Worm (Caenorhabditis elegans) whole organism, young adult: ENCODE results near the gene T02G5.7.

Experiments used
- B0261.1 ChIP-seq: sonication (generic microtip); optimal IDR thresholded peaks from 2 replicates; lab custom pipeline; 2016; ENCODE audit warnings: mild to moderate bottlenecking, missing genetic modification characterization, moderate library complexity, missing compliant biosample characterization
- D2030.7 ChIP-seq: fragments of 200-800 bp; sonication (Bioruptor generic); IDR thresholded peaks from 2 replicates; pipeline ENCODE4 v1.3.6; 2022; ENCODE audit warnings: missing genetic modification reagents, missing genetic modification characterization, missing compliant biosample characterization
- F23B12.7 ChIP-seq: sonication (generic microtip); optimal IDR thresholded peaks from 2 replicates; lab custom pipeline; 2017; ENCODE audit warnings: missing genetic modification characterization, mild to moderate bottlenecking, missing compliant biosample characterization, antibody characterized with exemption, moderate library complexity; ENCODE audit not compliant: insufficient read depth
- F33H1.4 ChIP-seq: fragments of 200-800 bp; sonication (Bioruptor generic); IDR thresholded peaks from 2 replicates; pipeline ENCODE4 v1.3.6; 2022; ENCODE audit warnings: missing genetic modification reagents, missing genetic modification characterization, missing compliant biosample characterization
- F37B4.10 ChIP-seq: fragments of 200-800 bp; sonication (Bioruptor generic); IDR thresholded peaks from 2 replicates; pipeline ENCODE4 v1.3.6; 2022; ENCODE audit warnings: missing genetic modification characterization, missing compliant biosample characterization
- F39B2.1 ChIP-seq: fragments of 200-800 bp; sonication (Bioruptor generic); IDR thresholded peaks from 2 replicates; pipeline ENCODE4 v1.3.6; 2022; ENCODE audit warnings: missing genetic modification reagents, missing genetic modification characterization, missing compliant biosample characterization
- F57A8.1 ChIP-seq: fragments of 200-800 bp; sonication (Bioruptor generic); optimal IDR thresholded peaks from 2 replicates; lab custom pipeline; 2018; ENCODE audit warnings: mild to moderate bottlenecking, missing genetic modification characterization, moderate library complexity, missing compliant biosample characterization
- Y53F4B.3 ChIP-seq: fragments of 200-800 bp; sonication (Bioruptor generic); IDR thresholded peaks from 2 replicates; pipeline ENCODE4 v1.3.6; 2022; ENCODE audit warnings: missing genetic modification reagents, missing genetic modification characterization, missing compliant biosample characterization
- Y79H2A.3 ChIP-seq: fragments of 200-800 bp; sonication (Bioruptor generic); conservative IDR thresholded peaks from 2 replicates; pipeline ENCODE4 v1.3.6; 2022; ENCODE audit warnings: missing genetic modification reagents, missing genetic modification characterization, missing compliant biosample characterization
- aptf-3 ChIP-seq: fragments of 200-800 bp; sonication (Bioruptor generic); IDR thresholded peaks from 2 replicates; pipeline ENCODE4 v1.3.6; 2022; ENCODE audit warnings: missing genetic modification characterization, missing compliant biosample characterization
- attf-5 ChIP-seq: fragments of 200-800 bp; sonication (Bioruptor generic); optimal IDR thresholded peaks from 2 replicates; lab custom pipeline; 2018; ENCODE audit warnings: mild to moderate bottlenecking, missing genetic modification characterization, missing compliant biosample characterization
- bed-2 ChIP-seq: fragments of 200-800 bp; sonication (Bioruptor generic); IDR thresholded peaks from 2 replicates; pipeline ENCODE4 v1.3.6; 2022; ENCODE audit warnings: missing genetic modification reagents, missing genetic modification characterization, missing compliant biosample characterization
- cebp-1 ChIP-seq, 2 experiments: fragments of 200-800 bp in 1 of 2; sonication (Bioruptor generic) in 1 of 2; sonication (generic microtip) in 1 of 2; IDR thresholded peaks in 1 of 2; optimal IDR thresholded peaks in 1 of 2; 2 replicates each; pipeline versions ENCODE4 v1.3.6 to Lab custom; 2017 to 2022; ENCODE audit warnings: missing compliant biosample characterization in 2 of 2, missing genetic modification characterization in 2 of 2, mild to moderate bottlenecking in 1 of 2, missing genetic modification reagents in 1 of 2, moderate library complexity in 1 of 2
- cebp-2 ChIP-seq: fragments of 200-800 bp; sonication (Bioruptor generic); IDR thresholded peaks from 2 replicates; pipeline ENCODE4 v1.3.6; 2022; ENCODE audit warnings: missing genetic modification characterization, missing compliant biosample characterization
- ceh-100 ChIP-seq: fragments of 200-800 bp; sonication (Bioruptor generic); IDR thresholded peaks from 2 replicates; pipeline ENCODE4 v1.3.6; 2022; ENCODE audit warnings: missing genetic modification reagents, missing genetic modification characterization, missing compliant biosample characterization
- ceh-27 ChIP-seq: fragments of 200-800 bp; sonication (Bioruptor generic); optimal IDR thresholded peaks from 2 replicates; lab custom pipeline; 2018; ENCODE audit warnings: mild to moderate bottlenecking, missing genetic modification characterization, moderate library complexity, missing compliant biosample characterization
- ceh-91 ChIP-seq: fragments of 200-800 bp; sonication (Bioruptor generic); IDR thresholded peaks from 2 replicates; pipeline ENCODE4 v1.3.6; 2022; ENCODE audit warnings: missing genetic modification reagents, missing genetic modification characterization, missing compliant biosample characterization
- dox-1 ChIP-seq: fragments of 200-800 bp; sonication (Bioruptor generic); IDR thresholded peaks from 2 replicates; pipeline ENCODE4 v1.3.6; 2022; ENCODE audit warnings: missing genetic modification reagents, missing genetic modification characterization, missing compliant biosample characterization
- egl-44 ChIP-seq: fragments of 200-800 bp; sonication (Bioruptor generic); IDR thresholded peaks from 2 replicates; pipeline ENCODE4 v1.3.6; 2022; ENCODE audit warnings: missing genetic modification reagents, missing genetic modification characterization, missing compliant biosample characterization
- egrh-3 ChIP-seq: fragments of 200-800 bp; sonication (Bioruptor generic); IDR thresholded peaks from 2 replicates; pipeline ENCODE4 v1.3.6; 2022; ENCODE audit warnings: missing genetic modification reagents, missing genetic modification characterization, missing compliant biosample characterization
- ekl-4 ChIP-seq: fragments of 200-800 bp; sonication (Bioruptor generic); IDR thresholded peaks from 2 replicates; pipeline ENCODE4 v1.3.6; 2022; ENCODE audit warnings: missing genetic modification reagents, missing genetic modification characterization, missing compliant biosample characterization
- hrde-1 ChIP-seq: sonication (generic microtip); optimal IDR thresholded peaks from 2 replicates; lab custom pipeline; 2016; ENCODE audit warnings: missing genetic modification characterization, mild to moderate bottlenecking, missing compliant biosample characterization, moderate library complexity, missing genotype, missing genetic modification reagents, borderline replicate concordance
- hsf-1 ChIP-seq: fragments of 200-800 bp; sonication (Bioruptor generic); IDR thresholded peaks from 2 replicates; pipeline ENCODE4 v1.3.6; 2022; ENCODE audit warnings: missing genetic modification reagents, missing genetic modification characterization, missing compliant biosample characterization
- lin-26 ChIP-seq: fragments of 200-800 bp; sonication (Bioruptor generic); IDR thresholded peaks from 2 replicates; pipeline ENCODE4 v1.3.6; 2022; ENCODE audit warnings: missing genetic modification reagents, missing genetic modification characterization, missing compliant biosample characterization
- lin-35 ChIP-seq, 3 experiments: fragments of 150-350 bp in 2 of 3; sonication (generic microtip) in 1 of 3; optimal IDR thresholded peaks; 2 replicates each; lab custom pipeline; 2014 to 2018; ENCODE audit warnings: missing biosample characterization in 3 of 3, missing genetic modification characterization in 3 of 3, missing genetic modification reagents in 3 of 3
- lin-54 ChIP-seq: fragments of 200-800 bp; sonication (Bioruptor generic); optimal IDR thresholded peaks from 2 replicates; lab custom pipeline; 2018; ENCODE audit warnings: mild to moderate bottlenecking, missing genetic modification characterization, missing compliant biosample characterization
- lsl-1 ChIP-seq: fragments of 200-800 bp; sonication (Bioruptor generic); optimal IDR thresholded peaks from 2 replicates; lab custom pipeline; 2018; ENCODE audit warnings: mild to moderate bottlenecking, missing genetic modification characterization, moderate library complexity, missing compliant biosample characterization
- madf-10 ChIP-seq: sonication (generic microtip); optimal IDR thresholded peaks from 2 replicates; lab custom pipeline; 2016; ENCODE audit warnings: mild to moderate bottlenecking, missing genetic modification characterization, missing compliant biosample characterization
- madf-3 ChIP-seq: fragments of 200-800 bp; sonication (Bioruptor generic); IDR thresholded peaks from 2 replicates; pipeline ENCODE4 v1.3.6; 2022; ENCODE audit warnings: missing genetic modification reagents, missing genetic modification characterization, missing compliant biosample characterization
- madf-8 ChIP-seq: fragments of 200-800 bp; sonication (Bioruptor generic); conservative IDR thresholded peaks from 2 replicates; pipeline ENCODE4 v1.3.6; 2022; ENCODE audit warnings: missing genetic modification reagents, missing genetic modification characterization, missing compliant biosample characterization
- nfyb-1 ChIP-seq: fragments of 200-800 bp; sonication (Bioruptor generic); IDR thresholded peaks from 2 replicates; pipeline ENCODE4 v1.3.6; 2022; ENCODE audit warnings: missing genetic modification reagents, missing genetic modification characterization, missing compliant biosample characterization
- nhr-179 ChIP-seq: sonication (generic microtip); optimal IDR thresholded peaks from 2 replicates; lab custom pipeline; 2016; ENCODE audit warnings: mild to moderate bottlenecking, missing genetic modification characterization, missing compliant biosample characterization
- nhr-90 ChIP-seq: sonication (generic microtip); optimal IDR thresholded peaks from 2 replicates; lab custom pipeline; 2016; ENCODE audit warnings: missing genotype, mild to moderate bottlenecking, missing genetic modification characterization, missing compliant biosample characterization
- pbrm-1 ChIP-seq: fragments of 200-800 bp; sonication (Bioruptor generic); IDR thresholded peaks from 2 replicates; pipeline ENCODE4 v1.3.6; 2022; ENCODE audit warnings: missing genetic modification reagents, missing genetic modification characterization, missing compliant biosample characterization
- rpc-1 ChIP-seq, 2 experiments: fragments of 150-350 bp in 1 of 2; sonication (generic microtip) in 1 of 2; optimal IDR thresholded peaks; 2 replicates each; lab custom pipeline; 2014 to 2018; ENCODE audit warnings: missing biosample characterization in 1 of 2, missing genetic modification characterization in 1 of 2, missing genetic modification reagents in 1 of 2, missing genotype in 1 of 2
- sea-2 ChIP-seq: fragments of 200-800 bp; sonication (Bioruptor generic); IDR thresholded peaks from 2 replicates; pipeline ENCODE4 v1.3.6; 2022; ENCODE audit warnings: missing genetic modification characterization, missing compliant biosample characterization
- snpc-3.4 ChIP-seq: sonication (generic microtip); optimal IDR thresholded peaks from 2 replicates; lab custom pipeline; 2017; ENCODE audit warnings: missing genetic modification characterization, mild to moderate bottlenecking, missing compliant biosample characterization, antibody characterized with exemption, moderate library complexity, missing genotype, missing genetic modification reagents
- snpc-4 ChIP-seq, 5 experiments: fragments of 150-350 bp in 1 of 5; sonication (generic microtip) in 4 of 5; optimal IDR thresholded peaks; 2 replicates each; lab custom pipeline; 2014 to 2018; ENCODE audit warnings: missing genetic modification characterization in 5 of 5, missing biosample characterization in 3 of 5, antibody characterized with exemption in 2 of 5, mild to moderate bottlenecking in 2 of 5, missing compliant biosample characterization in 2 of 5, missing genotype in 2 of 5, moderate library complexity in 2 of 5, missing genetic modification reagents in 1 of 5
- sptf-2 ChIP-seq: fragments of 200-800 bp; sonication (Bioruptor generic); optimal IDR thresholded peaks from 2 replicates; lab custom pipeline; 2018; ENCODE audit warnings: mild to moderate bottlenecking, missing genetic modification characterization, missing compliant biosample characterization
- tbp1 ChIP-seq: fragments of 200-800 bp; sonication (Bioruptor generic); optimal IDR thresholded peaks from 2 replicates; lab custom pipeline; 2018; ENCODE audit warnings: mild to moderate bottlenecking, missing genetic modification characterization, missing compliant biosample characterization
- ztf-18 ChIP-seq: sonication (generic microtip); optimal IDR thresholded peaks from 2 replicates; lab custom pipeline; 2016; ENCODE audit warnings: missing genotype, mild to moderate bottlenecking, missing genetic modification characterization, missing compliant biosample characterization
- ztf-22 ChIP-seq: fragments of 200-800 bp; sonication (Bioruptor generic); optimal IDR thresholded peaks from 2 replicates; lab custom pipeline; 2018; ENCODE audit warnings: mild to moderate bottlenecking, missing genetic modification characterization, moderate library complexity, missing compliant biosample characterization
- ztf-6 ChIP-seq: fragments of 200-800 bp; sonication (Bioruptor generic); IDR thresholded peaks from 2 replicates; pipeline ENCODE4 v1.3.6; 2022; ENCODE audit warnings: missing genetic modification reagents, missing genetic modification characterization, missing compliant biosample characterization

The T02G5.7 gene

DNA sequence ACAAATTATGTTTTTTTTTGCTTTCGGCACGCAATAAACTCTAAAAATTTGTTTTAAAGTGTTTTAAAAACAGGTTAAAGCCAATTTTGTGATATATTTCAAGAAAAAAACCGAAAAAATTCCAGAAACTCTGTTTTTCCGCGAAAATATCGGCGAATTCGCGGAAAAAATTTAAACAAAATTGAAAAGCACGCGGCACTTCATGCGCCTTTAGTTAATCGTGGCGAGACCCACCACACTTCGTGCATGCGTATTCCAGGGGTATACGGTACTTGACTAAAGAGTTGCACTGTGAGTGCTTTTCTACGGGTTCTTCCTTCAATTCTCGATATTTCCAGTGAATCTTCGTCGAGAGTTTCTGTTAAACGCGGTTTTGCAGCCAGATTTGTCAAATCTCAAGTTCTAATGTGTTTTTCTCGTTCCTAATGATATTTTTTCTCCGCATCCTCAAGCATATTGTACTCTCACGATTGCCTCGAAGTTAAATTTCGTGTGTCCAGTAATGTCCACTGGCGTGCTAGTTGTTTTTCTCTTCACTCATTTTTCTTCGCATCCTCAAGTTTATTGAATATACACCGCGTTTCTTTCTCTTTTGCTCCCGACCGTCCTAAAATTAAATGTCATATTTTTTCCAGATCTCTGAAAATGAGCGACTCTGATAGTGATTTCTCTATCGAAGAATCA is 37.6 kb upstream of the T02G5.7 start, which contains the start of gene cin-4 (continued):
- TF ChIP-seq snpc-4 (GFP tag; optimal IDR thresholded peaks at IDR 0.05; lab: Kevin White, UChicago) (no peak), snpc-4 (tag; optimal IDR thresholded peaks at IDR 0.05; lab: Kevin White, UChicago) (no peak), hrde-1 (tag; lab: Kevin White, UChicago) (no peak), nhr-179 (tag; lab: Kevin White, UChicago) (no peak), cebp-1 (GFP tag; IDR thresholded peaks at IDR 0.05; lab: Robert Waterston, UW) (no peak), cebp-1 (tag; optimal IDR thresholded peaks at IDR 0.05; lab: Kevin White, UChicago) (no peak), snpc-3.4 (tag; lab: Kevin White, UChicago) (peak; percentile 74), lin-26 (GFP tag; lab: Robert Waterston, UW) (no peak), lin-35 (GFP tag; optimal IDR thresholded peaks at IDR 0.05; lab: Kevin White, UChicago) (no peak), F57A8.1 (GFP tag; lab: Kevin White, UChicago) (no peak), ztf-6 (GFP tag; lab: Robert Waterston, UW) (no peak), hsf-1 (peak; percentile 90), madf-10 (tag; lab: Kevin White, UChicago) (no peak), ceh-91 (GFP tag; lab: Robert Waterston, UW) (peak; percentile 92), ztf-22 (GFP tag; lab: Kevin White, UChicago) (no peak), nhr-90 (tag; lab: Kevin White, UChicago) (no peak), sptf-2 (GFP tag; lab: Kevin White, UChicago) (no peak), ceh-27 (GFP tag; lab: Kevin White, UChicago) (no peak), F23B12.7 (tag; lab: Kevin White, UChicago) (no peak), lsl-1 (GFP tag; lab: Kevin White, UChicago) (peak; percentile 85), attf-5 (GFP tag; lab: Kevin White, UChicago) (no peak), B0261.1 (tag; lab: Kevin White, UChicago) (no peak)

- TF ChIP-seq hsf-1 (peak; percentile 56; the same call in 1 of the 2 replicates), F33H1.4 (GFP tag; lab: Robert Waterston, UW) (peak; percentile 54), lin-54 (peak; percentile 8), ekl-4 (peak; percentile 89), cebp-2 (GFP tag; lab: Robert Waterston, UW) (peak; percentile 94; the same call in 1 of the 2 replicates), dox-1 (GFP tag; lab: Robert Waterston, UW) (peak; percentile 68), rpc-1 (optimal IDR thresholded peaks at IDR 0.05; lab: Kevin White, UChicago) (peak; percentile 39), rpc-1 (tag; optimal IDR thresholded peaks at IDR 0.05; lab: Kevin White, UChicago) (peak; percentile 63), madf-3 (GFP tag; lab: Robert Waterston, UW) (peak; percentile 78; the same call in 1 of the 2 replicates), pbrm-1 (GFP tag; lab: Robert Waterston, UW) (0 out of 2 replicates have a peak, but pooled peaks have one; percentile 23), ztf-18 (peak; percentile 4), ceh-91 (GFP tag; lab: Robert Waterston, UW) (peak; percentile 52; the same call in 1 of the 2 replicates), nfyb-1 (GFP tag; lab: Robert Waterston, UW) (peak; percentile 75; the same call in 1 of the 2 replicates), Y79H2A.3 (0 out of 2 replicates have a peak, but pooled peaks have one; percentile 33), Y53F4B.3 (GFP tag; lab: Robert Waterston, UW) (peak; percentile 33; the same call in 1 of the 2 replicates), egl-44 (GFP tag; lab: Robert Waterston, UW) (peak; percentile 88), madf-8 (GFP tag; lab: Robert Waterston, UW) (peak; percentile 47), ceh-100 (peak; percentile 66), lin-26 (GFP tag; lab: Robert Waterston, UW) (peak; percentile 93), F37B4.10 (GFP tag; lab: Robert Waterston, UW) (0 out of 2 replicates have a peak, but pooled peaks have one; percentile 53), bed-2 (GFP tag; lab: Robert Waterston, UW) (0 out of 2 replicates have a peak, but pooled peaks have one; percentile 38), aptf-3 (GFP tag; lab: Robert Waterston, UW) (0 out of 2 replicates have a peak, but pooled peaks have one; percentile 68), D2030.7 (GFP tag; lab: Robert Waterston, UW) (peak; percentile 77), tbp1 (GFP tag; lab: Kevin White, UChicago) (peak; percentile 81), sea-2 (GFP tag; lab: Robert Waterston, UW) (peak; percentile 59; the same call in 1 of the 2 replicates), egrh-3 (peak; percentile 43), F39B2.1 (GFP tag; lab: Robert Waterston, UW) (0 out of 2 replicates have a peak, but pooled peaks have one; percentile 60)
These were observed 33.3 kb upstream of the T02G5.7 start for ce11 chrII:7042090-7042489.
